Fruit fly (Drosophila melanogaster) whole organism, adult: ENCODE results near the gene CG9021.

ENCODE experiments used
- CG11617 ChIP-seq: fragments of 200-800 bp; sonication (Bioruptor generic); optimal IDR thresholded peaks from 2 replicates; lab custom pipeline; 2017; ENCODE audit warnings: mild to moderate bottlenecking, missing biosample characterization, missing genetic modification reagents, missing genetic modification characterization
- CG12768 ChIP-seq: fragments of 200-800 bp; sonication (Bioruptor generic); optimal IDR thresholded peaks from 2 replicates; lab custom pipeline; 2017; ENCODE audit warnings: missing biosample characterization, missing genetic modification characterization, mild to moderate bottlenecking, moderate library complexity, missing genetic modification reagents
- CG14711 ChIP-seq: fragments of 200-800 bp; sonication (Bioruptor generic); optimal IDR thresholded peaks from 2 replicates; lab custom pipeline; 2018; ENCODE audit warnings: missing biosample characterization, mild to moderate bottlenecking, missing genetic modification characterization, moderate library complexity
- CG1620 ChIP-seq: fragments of 200-800 bp; sonication (Bioruptor generic); optimal IDR thresholded peaks from 2 replicates; lab custom pipeline; 2016; ENCODE audit warnings: missing biosample characterization, missing genetic modification characterization
- CG33017 ChIP-seq: fragments of 200-800 bp; sonication (Bioruptor generic); optimal IDR thresholded peaks from 2 replicates; lab custom pipeline; 2018; ENCODE audit warnings: missing biosample characterization, mild to moderate bottlenecking, missing genetic modification characterization, moderate library complexity
- CG5204 ChIP-seq: fragments of 200-800 bp; sonication (Bioruptor generic); optimal IDR thresholded peaks from 2 replicates; lab custom pipeline; 2016; ENCODE audit warnings: missing biosample characterization, missing genetic modification characterization
- CG7045 ChIP-seq: fragments of 200-800 bp; sonication (Bioruptor generic); optimal IDR thresholded peaks from 2 replicates; lab custom pipeline; 2017; ENCODE audit warnings: missing biosample characterization, mild to moderate bottlenecking, missing genetic modification characterization
- CG7101 ChIP-seq: fragments of 200-800 bp; sonication (Bioruptor generic); optimal IDR thresholded peaks from 2 replicates; lab custom pipeline; 2018; ENCODE audit warnings: missing biosample characterization, mild to moderate bottlenecking, missing genetic modification characterization, moderate library complexity
- Clk ChIP-seq: fragments of 200-800 bp; sonication (Bioruptor generic); optimal IDR thresholded peaks from 2 replicates; lab custom pipeline; 2017; ENCODE audit warnings: missing biosample characterization, missing genetic modification characterization
- Crg-1 ChIP-seq: fragments of 200-800 bp; sonication (Bioruptor generic); optimal IDR thresholded peaks from 2 replicates; lab custom pipeline; 2016; ENCODE audit warnings: missing biosample characterization, missing genetic modification characterization
- Hr96 ChIP-seq: fragments of 200-800 bp; sonication (Bioruptor generic); optimal IDR thresholded peaks from 2 replicates; lab custom pipeline; 2016; ENCODE audit warnings: missing biosample characterization, missing genetic modification characterization
- Mnt ChIP-seq: fragments of 200-800 bp; sonication (Bioruptor generic); optimal IDR thresholded peaks from 2 replicates; lab custom pipeline; 2016; ENCODE audit warnings: missing biosample characterization, mild to moderate bottlenecking, missing genetic modification characterization
- bab1 ChIP-seq: fragments of 200-800 bp; sonication (Bioruptor generic); optimal IDR thresholded peaks from 3 replicates; lab custom pipeline; 2019; ENCODE audit warnings: missing biosample characterization, mild to moderate bottlenecking, missing genetic modification characterization, moderate library complexity
- cic ChIP-seq: fragments of 200-800 bp; sonication (Bioruptor generic); optimal IDR thresholded peaks from 2 replicates; lab custom pipeline; 2017; ENCODE audit warnings: missing biosample characterization, mild to moderate bottlenecking, missing genetic modification characterization, moderate library complexity
- cnc ChIP-seq, 2 experiments: fragments of >200 bp; optimal IDR thresholded peaks; 2 replicates each; lab custom pipeline; 2017
- kay ChIP-seq: fragments of 200-800 bp; sonication (Bioruptor generic); peaks from one replicate; lab custom pipeline; 2016; ENCODE audit warnings: missing biosample characterization, missing genetic modification characterization, borderline replicate concordance
- ovo ChIP-seq: fragments of 200-800 bp; sonication (Bioruptor generic); optimal IDR thresholded peaks from 2 replicates; lab custom pipeline; 2016; ENCODE audit warnings: missing biosample characterization, missing genetic modification characterization
- pad ChIP-seq: fragments of 200-800 bp; sonication (Bioruptor generic); optimal IDR thresholded peaks from 3 replicates; lab custom pipeline; 2017; ENCODE audit warnings: missing biosample characterization, missing genetic modification characterization, mild to moderate bottlenecking, moderate library complexity, missing genetic modification reagents
- tj ChIP-seq: fragments of 200-800 bp; sonication (Bioruptor generic); optimal IDR thresholded peaks from 3 replicates; lab custom pipeline; 2017; ENCODE audit warnings: missing biosample characterization, mild to moderate bottlenecking, missing genetic modification characterization, moderate library complexity
- toe ChIP-seq: fragments of 200-800 bp; sonication (Bioruptor generic); optimal IDR thresholded peaks from 2 replicates; lab custom pipeline; 2016; ENCODE audit warnings: missing biosample characterization, missing genetic modification characterization

CG9021 gene

DNA sequence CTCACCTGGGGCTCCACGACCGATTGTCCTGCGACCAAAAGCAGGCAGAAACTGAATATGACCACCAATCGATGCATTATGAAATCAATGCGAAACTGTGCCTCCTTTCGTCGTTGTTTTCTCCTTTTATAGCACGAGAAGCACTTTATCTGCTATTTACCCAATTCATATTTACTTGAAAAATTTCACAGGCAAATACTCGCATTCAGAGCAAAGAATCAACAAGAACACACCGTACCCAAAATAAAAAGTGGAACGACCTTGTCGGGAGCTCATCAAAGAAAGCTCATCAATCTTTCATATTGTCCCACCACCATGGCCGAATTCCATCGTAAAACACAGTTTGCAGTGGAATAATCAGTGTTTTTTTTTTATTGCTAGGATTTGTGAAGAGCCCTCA lies at the start of gene CG9021:
CG9021 (minus strand) TSS at position 105 of the 400 bp plus-strand sequence.
- TF ChIP-seq Mnt (GFP tag; lab: Kevin White, UChicago), result no peak
- no peak for TF ChIP-seq CG7101 (tag; lab: Kevin White, UChicago)
- TF ChIP-seq CG33017 (tag; lab: Kevin White, UChicago), result no peak
- no peak for TF ChIP-seq CG1620 (GFP tag; lab: Kevin White, UChicago)
- TF ChIP-seq ovo (GFP tag; lab: Kevin White, UChicago), result no peak
- no peak for TF ChIP-seq Crg-1 (GFP tag; lab: Kevin White, UChicago)
- no peak for TF ChIP-seq CG14711
- no peak for TF ChIP-seq cnc (optimal IDR thresholded peaks at IDR 0.05; lab: Kevin White, UChicago)
- no peak for TF ChIP-seq CG5204 (GFP tag; lab: Kevin White, UChicago)
- no peak for TF ChIP-seq toe
- TF ChIP-seq CG11617 (GFP tag; lab: Kevin White, UChicago), result no peak
- no peak for TF ChIP-seq cic (GFP tag; lab: Kevin White, UChicago)
- no peak for TF ChIP-seq CG7045 (GFP tag; lab: Kevin White, UChicago)
- no peak for TF ChIP-seq kay (GFP tag; lab: Kevin White, UChicago)
- no peak for TF ChIP-seq Clk
- no peak for TF ChIP-seq bab1 (GFP tag; lab: Kevin White, UChicago)
- TF ChIP-seq Hr96 (GFP tag; lab: Kevin White, UChicago), result no peak
- no peak for TF ChIP-seq pad (GFP tag; lab: Kevin White, UChicago)
- TF ChIP-seq tj (GFP tag; lab: Kevin White, UChicago), result no peak
- TF ChIP-seq CG12768 (GFP tag; lab: Kevin White, UChicago), result no peak

DNA sequence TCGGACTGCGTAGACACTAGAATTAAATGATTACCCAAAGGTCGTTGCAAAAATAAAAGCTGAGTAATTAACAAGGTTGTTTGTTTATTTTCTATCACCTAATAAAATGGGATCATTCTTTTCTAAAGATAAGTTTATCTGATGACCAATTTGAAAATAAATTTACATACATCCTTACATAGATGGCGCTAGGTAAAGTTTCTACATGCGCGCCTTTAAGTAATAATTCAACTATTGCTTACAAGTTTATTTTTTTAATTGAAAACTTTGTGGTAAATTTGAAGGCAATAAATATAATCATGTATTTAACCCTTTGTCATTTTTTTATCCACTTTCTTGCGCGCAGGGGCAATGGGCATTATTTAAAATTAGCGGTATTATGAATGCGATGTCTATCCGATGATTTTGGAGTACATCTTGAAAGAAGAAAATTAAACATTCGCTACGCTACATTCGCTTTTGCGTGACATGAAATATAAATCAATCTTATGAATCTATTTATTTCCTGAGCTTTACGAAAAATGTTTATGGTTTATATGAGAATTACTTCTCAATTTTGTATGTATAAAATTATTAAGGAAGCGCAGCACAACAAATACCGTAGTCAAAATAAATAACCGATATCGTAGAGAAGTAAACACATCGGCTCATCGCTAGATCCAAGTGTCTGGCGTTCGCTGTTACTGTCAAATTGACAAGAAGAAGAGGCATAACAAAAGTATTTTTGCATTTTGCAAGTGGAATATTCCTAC lies 44.5 kb upstream of the CG9021 start, which contains the start of gene CG9044:
CG9044 (plus strand) TSS at position 676 of the 752 bp plus-strand sequence.
- TF ChIP-seq Mnt (GFP tag; lab: Kevin White, UChicago) (peak; percentile 51), CG11617 (GFP tag; lab: Kevin White, UChicago) (peak; percentile 70), CG12768 (GFP tag; lab: Kevin White, UChicago) (no peak), kay (GFP tag; lab: Kevin White, UChicago) (no peak), CG14711 (peak; percentile 51), toe (no peak), ovo (GFP tag; lab: Kevin White, UChicago) (peak; percentile 32), Hr96 (GFP tag; lab: Kevin White, UChicago) (no peak), Clk (peak; percentile 11), Crg-1 (GFP tag; lab: Kevin White, UChicago) (peak; percentile 34), CG7101 (tag; lab: Kevin White, UChicago) (peak; percentile 54), pad (GFP tag; lab: Kevin White, UChicago) (peak; percentile 71), CG1620 (GFP tag; lab: Kevin White, UChicago) (peak; percentile 78), CG5204 (GFP tag; lab: Kevin White, UChicago) (peak; percentile 72), CG7045 (GFP tag; lab: Kevin White, UChicago) (peak; percentile 43), tj (GFP tag; lab: Kevin White, UChicago) (peak; percentile 62), bab1 (GFP tag; lab: Kevin White, UChicago) (peak; percentile 72), cnc (optimal IDR thresholded peaks at IDR 0.05; lab: Kevin White, UChicago) (no peak), cic (GFP tag; lab: Kevin White, UChicago) (peak; percentile 34), CG33017 (tag; lab: Kevin White, UChicago) (no peak)

DNA sequence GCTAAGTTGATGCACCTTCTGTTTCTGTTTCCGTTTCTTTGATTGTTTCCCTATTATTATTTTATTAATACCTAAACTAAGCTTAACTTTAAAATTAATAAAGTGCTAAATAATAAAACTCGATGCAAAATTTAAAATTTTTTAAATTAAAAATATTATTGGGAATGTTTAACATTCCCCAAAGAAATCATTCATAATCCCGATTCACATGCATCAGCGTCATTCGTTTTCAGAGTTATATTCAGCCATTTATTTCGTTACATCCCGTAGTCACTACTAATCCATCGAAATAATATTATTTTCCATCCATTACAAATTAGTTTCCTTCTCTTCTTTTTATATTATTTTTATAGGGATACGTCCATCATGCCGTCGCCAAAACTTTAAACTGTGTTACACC lies 43.0 kb upstream of the CG9021 start:
- no peak for TF ChIP-seq cnc (optimal IDR thresholded peaks at IDR 0.05; lab: Kevin White, UChicago)
- TF ChIP-seq kay (GFP tag; lab: Kevin White, UChicago), result peak; percentile 96

DNA sequence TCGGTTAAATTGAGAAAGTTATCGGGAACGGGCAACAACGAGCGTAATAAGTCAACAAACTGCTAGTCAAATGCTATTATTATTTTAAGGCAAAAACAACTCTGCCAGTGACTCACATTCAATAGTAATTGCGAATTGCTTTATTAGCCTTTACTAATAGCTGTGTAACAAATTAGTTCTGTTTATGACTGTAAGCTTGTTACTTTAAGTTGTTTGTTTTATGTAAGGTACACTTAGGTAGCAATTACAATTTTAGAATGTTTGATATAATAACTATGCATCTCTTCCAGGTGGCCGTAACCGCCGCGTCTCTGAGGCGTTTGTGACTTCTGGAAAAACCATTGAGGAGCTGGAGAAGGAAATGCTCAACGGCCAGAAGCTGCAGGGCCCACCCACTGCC lies 42.2 kb upstream of the CG9021 start:
- peak; percentile 20 for TF ChIP-seq CG14711
- TF ChIP-seq Clk, result no peak
- peak; percentile 52 for TF ChIP-seq Crg-1 (GFP tag; lab: Kevin White, UChicago)
- TF ChIP-seq toe, result no peak
- peak; percentile 43 for TF ChIP-seq CG33017 (tag; lab: Kevin White, UChicago)
- TF ChIP-seq CG7101 (tag; lab: Kevin White, UChicago), result peak; percentile 35
- TF ChIP-seq cnc (optimal IDR thresholded peaks at IDR 0.05; lab: Kevin White, UChicago), result no peak
- peak; percentile 65 for TF ChIP-seq kay (GFP tag; lab: Kevin White, UChicago)
- TF ChIP-seq CG7045 (GFP tag; lab: Kevin White, UChicago), result peak; percentile 15
- peak; percentile 41 for TF ChIP-seq ovo (GFP tag; lab: Kevin White, UChicago)
- TF ChIP-seq CG11617 (GFP tag; lab: Kevin White, UChicago), result peak; percentile 4
- TF ChIP-seq Mnt (GFP tag; lab: Kevin White, UChicago), result no peak
- TF ChIP-seq bab1 (GFP tag; lab: Kevin White, UChicago), result peak; percentile 8
- peak; percentile 68 for TF ChIP-seq cic (GFP tag; lab: Kevin White, UChicago)
- TF ChIP-seq CG12768 (GFP tag; lab: Kevin White, UChicago), result peak; percentile 12
- no peak for TF ChIP-seq Hr96 (GFP tag; lab: Kevin White, UChicago)
- TF ChIP-seq pad (GFP tag; lab: Kevin White, UChicago), result no peak
- no peak for TF ChIP-seq CG5204 (GFP tag; lab: Kevin White, UChicago)
- TF ChIP-seq tj (GFP tag; lab: Kevin White, UChicago), result no peak
